Fruit fly (Drosophila melanogaster) whole organism, pupa: ENCODE results near the gene Mink.

ENCODE experiments used
- CG10348 ChIP-seq: fragments of 200-800 bp; sonication (Bioruptor generic); IDR thresholded peaks from 2 replicates; pipeline ENCODE4 v1.3.6; 2022; ENCODE audit warnings: missing biosample characterization, missing genetic modification characterization
- CG12605 ChIP-seq: fragments of 200-800 bp; sonication (Bioruptor generic); IDR thresholded peaks from 2 replicates; pipeline ENCODE4 v1.3.6; 2022; ENCODE audit warnings: missing biosample characterization, missing genetic modification characterization
- CG13204 ChIP-seq: fragments of 200-800 bp; sonication (Bioruptor generic); optimal IDR thresholded peaks from 2 replicates; lab custom pipeline; 2018; ENCODE audit warnings: missing biosample characterization, mild to moderate bottlenecking, missing genetic modification characterization, moderate library complexity
- CG14655 ChIP-seq: fragments of 200-800 bp; sonication (Bioruptor generic); optimal IDR thresholded peaks from 3 replicates; lab custom pipeline; 2017; ENCODE audit warnings: mild to moderate bottlenecking, missing biosample characterization, missing genetic modification reagents, missing genetic modification characterization
- CG15710 ChIP-seq: fragments of 200-800 bp; sonication (Bioruptor generic); optimal IDR thresholded peaks from 2 replicates; lab custom pipeline; 2018; ENCODE audit warnings: missing biosample characterization, mild to moderate bottlenecking, missing genetic modification characterization, moderate library complexity
- CG17806 ChIP-seq: fragments of 200-800 bp; sonication (Bioruptor generic); optimal IDR thresholded peaks from 2 replicates; lab custom pipeline; 2018; ENCODE audit warnings: missing biosample characterization, mild to moderate bottlenecking, missing genetic modification characterization, moderate library complexity
- CG32121 ChIP-seq: fragments of 200-800 bp; sonication (Bioruptor generic); IDR thresholded peaks from 2 replicates; pipeline ENCODE4 v1.3.6; 2022; ENCODE audit warnings: missing biosample characterization, missing genetic modification characterization
- CG34367 ChIP-seq: fragments of 200-800 bp; sonication (Bioruptor generic); optimal IDR thresholded peaks from 2 replicates; lab custom pipeline; 2018; ENCODE audit warnings: missing biosample characterization, mild to moderate bottlenecking, missing genetic modification characterization
- CG4496 ChIP-seq: fragments of 200-800 bp; sonication (Bioruptor generic); IDR thresholded peaks from 3 replicates; pipeline ENCODE4 v1.3.6; 2022; ENCODE audit warnings: missing biosample characterization, missing genetic modification characterization
- CG8159 ChIP-seq: fragments of 200-800 bp; sonication (Bioruptor generic); optimal IDR thresholded peaks from 3 replicates; lab custom pipeline; 2018; ENCODE audit warnings: missing biosample characterization, mild to moderate bottlenecking, missing genetic modification characterization, moderate library complexity
- CG8301 ChIP-seq: fragments of 200-800 bp; sonication (Bioruptor generic); optimal IDR thresholded peaks from 2 replicates; lab custom pipeline; 2018; ENCODE audit warnings: missing biosample characterization, mild to moderate bottlenecking, missing genetic modification characterization
- CG9948 ChIP-seq: fragments of 200-800 bp; sonication (Bioruptor generic); optimal IDR thresholded peaks from 2 replicates; lab custom pipeline; 2018; ENCODE audit warnings: missing biosample characterization, mild to moderate bottlenecking, missing genetic modification characterization, moderate library complexity
- D1 ChIP-seq: fragments of 200-800 bp; sonication (Bioruptor generic); optimal IDR thresholded peaks from 2 replicates; lab custom pipeline; 2018; ENCODE audit warnings: missing biosample characterization, mild to moderate bottlenecking, missing genetic modification characterization, moderate library complexity
- EcR ChIP-seq: fragments of 200-800 bp; sonication (Bioruptor generic); optimal IDR thresholded peaks from 3 replicates; lab custom pipeline; 2019; ENCODE audit warnings: missing biosample characterization, missing genetic modification characterization, mild to moderate bottlenecking, moderate library complexity, missing genetic modification reagents
- Ets98B ChIP-seq: fragments of 200-800 bp; sonication (Bioruptor generic); IDR thresholded peaks from 2 replicates; pipeline ENCODE4 v1.3.6; 2022; ENCODE audit warnings: missing biosample characterization, missing genetic modification characterization
- Pif1A ChIP-seq: fragments of 200-800 bp; sonication (Bioruptor generic); optimal IDR thresholded peaks from 3 replicates; lab custom pipeline; 2016; ENCODE audit warnings: missing biosample characterization, missing genetic modification characterization
- Pif1B ChIP-seq: fragments of 200-800 bp; sonication (Bioruptor generic); optimal IDR thresholded peaks from 3 replicates; lab custom pipeline; 2016; ENCODE audit warnings: missing biosample characterization, missing genetic modification characterization
- Snoo ChIP-seq: fragments of 200-800 bp; sonication (Bioruptor generic); optimal IDR thresholded peaks from 3 replicates; lab custom pipeline; 2017; ENCODE audit warnings: missing biosample characterization, mild to moderate bottlenecking, missing genetic modification characterization, inconsistent platforms
- fd96Ca ChIP-seq: fragments of 200-800 bp; sonication (Bioruptor generic); IDR thresholded peaks from 3 replicates; pipeline ENCODE4 v1.3.6; 2022; ENCODE audit warnings: missing biosample characterization, missing genetic modification characterization
- gl ChIP-seq: fragments of 200-800 bp; sonication (Bioruptor generic); optimal IDR thresholded peaks from 2 replicates; lab custom pipeline; 2018; ENCODE audit warnings: missing biosample characterization, mild to moderate bottlenecking, missing genetic modification characterization
- rn ChIP-seq: fragments of 200-800 bp; sonication (Bioruptor generic); IDR thresholded peaks from 2 replicates; pipeline ENCODE4 v1.3.6; 2022; ENCODE audit warnings: missing biosample characterization, missing genetic modification characterization

The Mink gene

dm6 chr3R:24900816-24901215, 21.5 kb upstream of the Mink start, which contains the start of gene CG10845:
CG10845 (plus strand) TSS chr3R:24901116.
- no peak for TF ChIP-seq rn
- no peak for TF ChIP-seq CG8301
- no peak for TF ChIP-seq Ets98B (GFP tag; lab: Robert Waterston, UW)
- TF ChIP-seq CG9948 (tag; lab: Kevin White, UChicago): no peak
- TF ChIP-seq CG34367 (tag; lab: Kevin White, UChicago): no peak
- no peak for TF ChIP-seq CG12605 (GFP tag; lab: Robert Waterston, UW)
- TF ChIP-seq CG17806 (tag; lab: Kevin White, UChicago): no peak
- TF ChIP-seq CG10348 (GFP tag; lab: Robert Waterston, UW): no peak
- TF ChIP-seq Snoo (tag; lab: Kevin White, UChicago): no peak
- TF ChIP-seq CG13204 (GFP tag; lab: Kevin White, UChicago): no peak
- no peak for TF ChIP-seq CG32121 (GFP tag; lab: Robert Waterston, UW)
- no peak for TF ChIP-seq Pif1B (GFP tag; lab: Kevin White, UChicago)
- TF ChIP-seq gl (tag; lab: Kevin White, UChicago): no peak
- TF ChIP-seq D1 (tag; lab: Kevin White, UChicago): no peak
- TF ChIP-seq CG4496 (GFP tag; lab: Robert Waterston, UW): no peak
- TF ChIP-seq, all 21 proteins: peak for 0

dm6 chr3R:24905959-24906634, 16.2 kb upstream of the Mink start, which contains the start of gene CG13643:
CG13643 (minus strand) TSS chr3R:24906004.
- TF ChIP-seq D1 (tag; lab: Kevin White, UChicago): no peak
- TF ChIP-seq Pif1B (GFP tag; lab: Kevin White, UChicago): peak; percentile 51
- TF ChIP-seq CG14655 (GFP tag; lab: Kevin White, UChicago): peak; percentile 81
- TF ChIP-seq CG32121 (GFP tag; lab: Robert Waterston, UW): peak; percentile 56
- TF ChIP-seq CG12605 (GFP tag; lab: Robert Waterston, UW): no peak
- TF ChIP-seq CG8301: peak; percentile 79
- TF ChIP-seq fd96Ca (GFP tag; lab: Robert Waterston, UW): no peak
- TF ChIP-seq Snoo (tag; lab: Kevin White, UChicago): no peak
- TF ChIP-seq gl (tag; lab: Kevin White, UChicago): no peak
- TF ChIP-seq CG15710 (tag; lab: Kevin White, UChicago): no peak
- TF ChIP-seq EcR (GFP tag; lab: Kevin White, UChicago): no peak
- TF ChIP-seq CG34367 (tag; lab: Kevin White, UChicago): no peak
- TF ChIP-seq Pif1A (GFP tag; lab: Kevin White, UChicago): peak; percentile 54
- peak; percentile 53 for TF ChIP-seq CG8159
- TF ChIP-seq CG4496 (GFP tag; lab: Robert Waterston, UW): peak; percentile 42; the same call in 1 of the 3 replicates
- TF ChIP-seq CG13204 (GFP tag; lab: Kevin White, UChicago): no peak
- TF ChIP-seq Ets98B (GFP tag; lab: Robert Waterston, UW): peak; percentile 23; the same call in 1 of the 2 replicates
- TF ChIP-seq, all 21 proteins: peak for 8

dm6 chr3R:24906648-24907047, 15.6 kb upstream of the Mink start:
- peak; percentile 64 for TF ChIP-seq CG32121 (GFP tag; lab: Robert Waterston, UW)
- no peak for TF ChIP-seq Pif1B (GFP tag; lab: Kevin White, UChicago)
- TF ChIP-seq D1 (tag; lab: Kevin White, UChicago): no peak
- TF ChIP-seq CG17806 (tag; lab: Kevin White, UChicago): no peak
- no peak for TF ChIP-seq gl (tag; lab: Kevin White, UChicago)
- no peak for TF ChIP-seq CG14655 (GFP tag; lab: Kevin White, UChicago)
- TF ChIP-seq Ets98B (GFP tag; lab: Robert Waterston, UW): peak; percentile 25; the same call in 1 of the 2 replicates
- no peak for TF ChIP-seq Pif1A (GFP tag; lab: Kevin White, UChicago)
- no peak for TF ChIP-seq Snoo (tag; lab: Kevin White, UChicago)
- TF ChIP-seq CG13204 (GFP tag; lab: Kevin White, UChicago): no peak
- TF ChIP-seq CG10348 (GFP tag; lab: Robert Waterston, UW): no peak
- peak; percentile 45; the same call in 1 of the 2 replicates for TF ChIP-seq CG12605 (GFP tag; lab: Robert Waterston, UW)
- TF ChIP-seq CG8301: peak; percentile 9
- no peak for TF ChIP-seq CG9948 (tag; lab: Kevin White, UChicago)
- TF ChIP-seq CG34367 (tag; lab: Kevin White, UChicago): no peak
- TF ChIP-seq CG4496 (GFP tag; lab: Robert Waterston, UW): peak; percentile 55; the same call in 1 of the 3 replicates
- TF ChIP-seq CG8159: no peak
- TF ChIP-seq CG15710 (tag; lab: Kevin White, UChicago): no peak
- TF ChIP-seq fd96Ca (GFP tag; lab: Robert Waterston, UW): 0 out of 3 replicates have a peak, but pooled peaks have one; percentile 30
- TF ChIP-seq EcR (GFP tag; lab: Kevin White, UChicago): no peak
- TF ChIP-seq rn: no peak
- TF ChIP-seq, all 21 proteins: peak for 6

- TF ChIP-seq CG34367 (tag; lab: Kevin White, UChicago) (no peak), CG32121 (GFP tag; lab: Robert Waterston, UW) (peak; percentile 68), CG9948 (tag; lab: Kevin White, UChicago) (no peak), Pif1A (GFP tag; lab: Kevin White, UChicago) (no peak), fd96Ca (GFP tag; lab: Robert Waterston, UW) (0 out of 3 replicates have a peak, but pooled peaks have one; percentile 34), EcR (GFP tag; lab: Kevin White, UChicago) (no peak), CG8159 (no peak), CG8301 (peak; percentile 38), gl (tag; lab: Kevin White, UChicago) (no peak), CG15710 (tag; lab: Kevin White, UChicago) (no peak), CG4496 (GFP tag; lab: Robert Waterston, UW) (no peak), CG10348 (GFP tag; lab: Robert Waterston, UW) (no peak), CG17806 (tag; lab: Kevin White, UChicago) (no peak), CG12605 (GFP tag; lab: Robert Waterston, UW) (no peak), Snoo (tag; lab: Kevin White, UChicago) (no peak), CG13204 (GFP tag; lab: Kevin White, UChicago) (no peak), Pif1B (GFP tag; lab: Kevin White, UChicago) (no peak), rn (no peak), Ets98B (GFP tag; lab: Robert Waterston, UW) (peak; percentile 66), D1 (tag; lab: Kevin White, UChicago) (no peak), CG14655 (GFP tag; lab: Kevin White, UChicago) (peak; percentile 28)
Observed at dm6 chr3R:24908034-24908433, 14.2 kb upstream of the Mink start.
